Worm (Caenorhabditis elegans) whole organism, L2 larva: Measurements from ENCODE around the gene F17H10.2.

Experiments used
- F13H6.1 ChIP-seq: sonication (generic microtip); optimal IDR thresholded peaks from 2 replicates; lab custom pipeline; 2016; ENCODE audit warnings: missing genetic modification characterization, missing compliant biosample characterization
- R02D3.7 ChIP-seq: fragments of 150-350 bp; optimal IDR thresholded peaks from 2 replicates; lab custom pipeline; 2014; ENCODE audit warnings: missing biosample characterization, missing genetic modification characterization
- ZK546.5 ChIP-seq: sonication (generic microtip); optimal IDR thresholded peaks from 2 replicates; lab custom pipeline; 2017; ENCODE audit warnings: missing biosample characterization, missing genetic modification characterization
- ceh-82 ChIP-seq: fragments of 150-350 bp; optimal IDR thresholded peaks from 2 replicates; lab custom pipeline; 2014; ENCODE audit warnings: missing biosample characterization, missing genetic modification characterization
- dmd-4 ChIP-seq: sonication (generic microtip); optimal IDR thresholded peaks from 2 replicates; lab custom pipeline; 2017; ENCODE audit warnings: missing biosample characterization, missing genetic modification characterization
- elt-3 ChIP-seq: sonication (generic microtip); optimal IDR thresholded peaks from 2 replicates; lab custom pipeline; 2017; ENCODE audit warnings: missing biosample characterization, missing genetic modification characterization
- lin-11 ChIP-seq: fragments of 150-350 bp; sonication (generic microtip); optimal IDR thresholded peaks from 2 replicates; lab custom pipeline; 2014; ENCODE audit warnings: missing biosample characterization, missing genetic modification characterization, inconsistent platforms, mixed read lengths
- mdl-1 ChIP-seq, 2 experiments: fragments of 150-350 bp in 1 of 2; sonication (generic microtip) in 1 of 2; optimal IDR thresholded peaks; 2 replicates each; lab custom pipeline; 2017; ENCODE audit warnings: missing biosample characterization in 2 of 2, missing genetic modification characterization in 2 of 2
- nhr-25 ChIP-seq: fragments of 150-350 bp; sonication (generic microtip); optimal IDR thresholded peaks from 3 replicates; lab custom pipeline; 2014; ENCODE audit warnings: missing biosample characterization, missing genetic modification characterization
- skn-1 ChIP-seq: sonication (generic microtip); optimal IDR thresholded peaks from 2 replicates; lab custom pipeline; 2017; ENCODE audit warnings: missing biosample characterization, missing genetic modification characterization
- unc-39 ChIP-seq: fragments of 150-350 bp; optimal IDR thresholded peaks from 2 replicates; lab custom pipeline; 2014; ENCODE audit warnings: missing biosample characterization, missing genetic modification characterization

- TF ChIP-seq mdl-1 (tag; optimal IDR thresholded peaks at IDR 0.05; lab: Kevin White, UChicago) (no peak), skn-1 (tag; lab: Kevin White, UChicago) (no peak), nhr-25 (peak; percentile 84), F13H6.1 (tag; lab: Kevin White, UChicago) (no peak), R02D3.7 (no peak), ZK546.5 (tag; lab: Kevin White, UChicago) (no peak), dmd-4 (tag; lab: Kevin White, UChicago) (no peak), lin-11 (no peak), elt-3 (no peak), ceh-82 (no peak), unc-39 (no peak)
Observed at ce11 chrX:13141440-13141839, 27.9 kb downstream of the F17H10.2 start, which contains the start of gene F09A5.3.
